Worm (Caenorhabditis elegans) whole organism, L4 larva: ENCODE measurements around the gene ubc-18.
A peak's percentile ranks its signal among the peaks of the same experiment; 100 is the strongest.

Experiments
- D1046.2 ChIP-seq: fragments of 200-800 bp; sonication (Bioruptor generic); IDR thresholded peaks from 2 replicates; pipeline ENCODE4 v1.3.6; 2022; ENCODE audit warnings: missing genetic modification characterization, missing compliant biosample characterization
- daf-8 ChIP-seq: fragments of 200-800 bp; sonication (Bioruptor generic); IDR thresholded peaks from 2 replicates; pipeline ENCODE4 v1.3.6; 2022; ENCODE audit warnings: missing genetic modification characterization, missing compliant biosample characterization
- fkh-10 ChIP-seq: fragments of 150-350 bp; optimal IDR thresholded peaks from 2 replicates; lab custom pipeline; 2014; ENCODE audit warnings: missing biosample characterization, missing genetic modification reagents, missing genetic modification characterization
- nhr-28 ChIP-seq: fragments of 150-350 bp; optimal IDR thresholded peaks from 2 replicates; lab custom pipeline; 2014; ENCODE audit warnings: missing biosample characterization, missing genetic modification characterization
- pha-4 ChIP-seq, 2 experiments: fragments of 150-350 bp in 1 of 2; fragments of 200-800 bp in 1 of 2; sonication (Bioruptor generic) in 1 of 2; IDR thresholded peaks in 1 of 2; optimal IDR thresholded peaks in 1 of 2; 2 replicates each; pipeline versions ENCODE4 v1.3.6 to Lab custom; 2014 to 2022; ENCODE audit warnings: missing genetic modification characterization in 2 of 2, missing genetic modification reagents in 2 of 2, missing biosample characterization in 1 of 2, missing compliant biosample characterization in 1 of 2
- snpc-4 ChIP-seq: fragments of 150-350 bp; optimal IDR thresholded peaks from 2 replicates; lab custom pipeline; 2014; ENCODE audit warnings: missing biosample characterization, missing genetic modification characterization
- unc-39 ChIP-seq: sonication (generic microtip); optimal IDR thresholded peaks from 2 replicates; lab custom pipeline; 2017; ENCODE audit warnings: missing biosample characterization, missing genetic modification characterization
- zip-2 ChIP-seq: fragments of 150-350 bp; optimal IDR thresholded peaks from 2 replicates; lab custom pipeline; 2014; ENCODE audit warnings: missing biosample characterization, missing genetic modification characterization

DNA sequence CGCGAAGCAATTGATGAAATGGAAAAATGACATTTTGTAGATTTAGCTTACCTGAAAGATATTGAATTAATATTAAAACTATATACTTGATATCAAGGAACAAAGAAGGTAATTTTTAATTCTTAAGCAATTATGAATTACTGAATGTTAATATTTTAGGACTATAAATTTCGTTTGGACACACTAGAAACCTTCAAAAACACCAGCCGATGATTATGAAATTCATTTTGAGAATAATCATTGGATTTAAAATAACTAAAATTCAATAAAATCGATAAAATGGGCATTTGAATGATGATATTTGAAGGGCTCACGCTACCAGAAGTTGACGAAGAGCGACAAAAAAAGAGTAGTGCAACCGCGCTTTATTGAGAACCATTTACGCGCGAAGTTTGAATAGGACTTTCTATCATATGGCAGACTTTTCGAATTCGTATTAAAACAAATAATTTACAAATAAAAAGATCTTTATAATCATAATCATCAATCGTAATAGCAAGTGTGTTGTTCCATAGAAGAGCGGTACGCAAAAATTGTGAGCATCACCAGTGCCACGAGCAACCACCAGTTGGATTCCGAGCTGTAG lies 5.5 kb upstream of the ubc-18 start, which contains the start of gene ZK418.5:
- peak; percentile 29 for TF ChIP-seq nhr-28 (tag; lab: Kevin White, UChicago)
- no peak for TF ChIP-seq pha-4 (GFP tag; IDR thresholded peaks at IDR 0.05; lab: Robert Waterston, UW)
- no peak for TF ChIP-seq pha-4 (tag; optimal IDR thresholded peaks at IDR 0.05; lab: Kevin White, UChicago)
- no peak for TF ChIP-seq zip-2 (tag; lab: Kevin White, UChicago)
- TF ChIP-seq daf-8 (GFP tag; lab: Robert Waterston, UW): no peak
- TF ChIP-seq unc-39 (tag; lab: Kevin White, UChicago): no peak
- TF ChIP-seq snpc-4: no peak
- TF ChIP-seq D1046.2: no peak
- TF ChIP-seq fkh-10: no peak
